Worm (Caenorhabditis elegans) whole organism, early embryonic: ENCODE data around the gene him-3.

Experiments used
- B0310.2 ChIP-seq: sonication (generic microtip); optimal IDR thresholded peaks from 2 replicates; lab custom pipeline; 2016; ENCODE audit warnings: mild to moderate bottlenecking, missing genetic modification characterization, missing compliant biosample characterization
- F13C5.2 ChIP-seq: sonication (generic microtip); optimal IDR thresholded peaks from 2 replicates; lab custom pipeline; 2017; ENCODE audit warnings: mild to moderate bottlenecking, missing genetic modification characterization, inconsistent platforms, missing compliant biosample characterization
- aly-1 ChIP-seq: sonication (generic microtip); optimal IDR thresholded peaks from 2 replicates; lab custom pipeline; 2016; ENCODE audit warnings: missing genetic modification characterization, missing compliant biosample characterization
- ama-1 ChIP-seq: fragments of 150-350 bp; optimal IDR thresholded peaks from 2 replicates; lab custom pipeline; 2014
- ceh-13 ChIP-seq: fragments of 200-800 bp; sonication (Bioruptor generic); optimal IDR thresholded peaks from 2 replicates; lab custom pipeline; 2018; ENCODE audit warnings: mild to moderate bottlenecking, missing genetic modification characterization, missing compliant biosample characterization
- ceh-36 ChIP-seq: sonication (generic microtip); optimal IDR thresholded peaks from 2 replicates; lab custom pipeline; 2016; ENCODE audit warnings: missing genetic modification characterization, inconsistent platforms, missing compliant biosample characterization
- ets-7 ChIP-seq: sonication (generic microtip); optimal IDR thresholded peaks from 2 replicates; lab custom pipeline; 2016; ENCODE audit warnings: missing genotype, missing genetic modification characterization, missing compliant biosample characterization
- flt-1 ChIP-seq: fragments of 200-800 bp; sonication (Bioruptor generic); IDR thresholded peaks from 2 replicates; pipeline ENCODE4 v1.3.6; 2022; ENCODE audit warnings: missing genetic modification characterization, missing compliant biosample characterization
- hmbx-1 ChIP-seq: sonication (generic microtip); optimal IDR thresholded peaks from 2 replicates; lab custom pipeline; 2016; ENCODE audit warnings: mild to moderate bottlenecking, missing genetic modification characterization, missing compliant biosample characterization
- hmg-4 ChIP-seq: fragments of 200-800 bp; sonication (Bioruptor generic); optimal IDR thresholded peaks from 2 replicates; lab custom pipeline; 2018; ENCODE audit warnings: mild to moderate bottlenecking, missing genetic modification characterization, missing compliant biosample characterization
- hnd-1 ChIP-seq: sonication (generic microtip); optimal IDR thresholded peaks from 2 replicates; lab custom pipeline; 2016; ENCODE audit warnings: missing genetic modification characterization, missing compliant biosample characterization
- pes-1 ChIP-seq: fragments of 200-800 bp; sonication (Bioruptor generic); IDR thresholded peaks from 2 replicates; pipeline ENCODE4 v1.3.6; 2022; ENCODE audit warnings: missing genetic modification reagents, missing genetic modification characterization, missing compliant biosample characterization
- scrt-1 ChIP-seq: fragments of 200-800 bp; sonication (Bioruptor generic); IDR thresholded peaks from 2 replicates; pipeline ENCODE4 v1.3.6; 2022; ENCODE audit warnings: missing genetic modification characterization, missing compliant biosample characterization
- sea-1 ChIP-seq: fragments of 200-800 bp; sonication (Bioruptor generic); conservative IDR thresholded peaks from 2 replicates; pipeline ENCODE4 v1.3.6; 2022; ENCODE audit warnings: missing genetic modification characterization, missing compliant biosample characterization
- tbx-11 ChIP-seq: fragments of 200-800 bp; sonication (Bioruptor generic); IDR thresholded peaks from 2 replicates; pipeline ENCODE4 v1.3.6; 2022; ENCODE audit warnings: missing genetic modification characterization, missing compliant biosample characterization
- tbx-37 ChIP-seq: fragments of 200-800 bp; sonication (Bioruptor generic); conservative IDR thresholded peaks from 2 replicates; pipeline ENCODE4 v1.3.6; 2022; ENCODE audit warnings: missing genetic modification reagents, missing genetic modification characterization, missing compliant biosample characterization
- tra-4 ChIP-seq: sonication (generic microtip); optimal IDR thresholded peaks from 2 replicates; lab custom pipeline; 2017; ENCODE audit warnings: missing genetic modification characterization, missing compliant biosample characterization

Gene him-3

ce11 chrIV:6971213-6971612 lies 6.1 kb upstream of the him-3 start, which contains the start of gene ZK381.62:
Gene ZK381.62, minus strand, starts transcription at chrIV:6971313.
- TF ChIP-seq flt-1 (no peak), ets-7 (tag; lab: Kevin White, UChicago) (no peak), B0310.2 (tag; lab: Kevin White, UChicago) (no peak), F13C5.2 (tag; lab: Kevin White, UChicago) (no peak), aly-1 (tag; lab: Kevin White, UChicago) (no peak), ama-1 (lab: Kevin White, UChicago) (no peak), pes-1 (GFP tag; lab: Robert Waterston, UW) (no peak), hmbx-1 (no peak), sea-1 (GFP tag; lab: Robert Waterston, UW) (no peak)

ce11 chrIV:6972427-6972826 lies 4.9 kb upstream of the him-3 start, which contains the start of gene nhr-249:
Gene nhr-249, minus strand, starts transcription at chrIV:6972527.
- TF ChIP-seq ets-7 (tag; lab: Kevin White, UChicago) (no peak), ama-1 (lab: Kevin White, UChicago) (no peak), hmbx-1 (no peak), hmg-4 (GFP tag; lab: Kevin White, UChicago) (no peak), scrt-1 (no peak), aly-1 (tag; lab: Kevin White, UChicago) (no peak), sea-1 (GFP tag; lab: Robert Waterston, UW) (no peak), tra-4 (tag; lab: Kevin White, UChicago) (no peak), hnd-1 (tag; lab: Kevin White, UChicago) (no peak), tbx-37 (no peak), flt-1 (no peak), pes-1 (GFP tag; lab: Robert Waterston, UW) (no peak), F13C5.2 (tag; lab: Kevin White, UChicago) (no peak), B0310.2 (tag; lab: Kevin White, UChicago) (no peak), ceh-36 (tag; lab: Kevin White, UChicago) (no peak), tbx-11 (GFP tag; lab: Robert Waterston, UW) (no peak), ceh-13 (GFP tag; lab: Kevin White, UChicago) (no peak)

DNA sequence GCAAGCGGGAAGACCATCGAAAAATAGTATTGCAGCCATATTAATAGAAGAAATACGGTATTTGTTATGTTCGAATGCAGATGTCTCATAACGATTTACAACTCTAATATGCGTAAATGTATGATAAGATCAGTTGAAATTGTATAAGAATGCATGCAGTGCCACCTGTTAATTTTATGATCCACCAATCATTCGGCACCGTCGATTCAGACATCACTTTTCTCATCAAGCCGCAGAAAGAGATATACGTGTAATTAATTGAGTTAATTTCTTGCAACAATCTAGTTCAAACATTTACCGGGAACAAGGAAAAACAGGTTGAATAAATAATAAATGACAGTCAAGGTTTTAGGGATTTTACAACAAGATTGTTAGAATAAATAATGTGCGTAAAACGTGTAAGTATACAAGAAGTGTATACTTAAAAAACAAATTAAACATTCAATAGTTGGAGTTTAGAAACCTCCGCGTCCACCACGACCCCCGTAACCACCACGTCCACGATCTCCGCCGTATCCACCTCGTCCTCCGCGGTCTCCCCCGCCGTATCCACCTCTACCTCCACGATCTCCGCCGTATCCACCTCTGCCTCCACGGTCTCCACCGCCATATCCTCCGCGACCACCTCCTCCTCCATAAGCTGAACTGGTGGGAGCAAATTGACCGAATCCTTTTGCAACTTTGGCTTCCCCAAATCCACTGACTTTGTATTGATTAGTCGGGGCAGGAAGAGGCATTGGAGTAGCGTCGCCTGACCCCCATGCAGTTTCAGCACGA lies 3.0 kb upstream of the him-3 start:
- no peak for TF ChIP-seq sea-1 (GFP tag; lab: Robert Waterston, UW)

DNA sequence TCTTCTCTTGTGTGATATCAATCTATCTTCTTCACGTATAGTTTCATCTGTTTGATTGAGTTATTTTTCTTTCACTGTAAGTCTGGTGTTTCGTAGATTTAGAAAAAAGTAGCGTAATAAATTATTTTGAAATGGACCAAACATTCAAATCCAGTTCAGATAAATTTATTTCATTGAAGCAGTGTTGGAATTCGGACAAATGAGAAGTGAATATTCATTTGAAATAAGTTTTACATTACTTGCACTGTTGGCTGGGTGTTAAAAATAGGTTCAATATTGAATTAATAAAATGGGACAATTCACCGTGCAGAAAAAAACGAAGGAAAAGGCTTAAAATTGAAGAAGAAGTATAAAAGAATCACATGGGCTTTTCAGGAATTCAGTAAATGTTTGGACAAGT lies 1.3 kb downstream of the him-3 start:
- TF ChIP-seq ceh-36 (tag; lab: Kevin White, UChicago) (no peak), tra-4 (tag; lab: Kevin White, UChicago) (no peak), aly-1 (tag; lab: Kevin White, UChicago) (no peak)

- TF ChIP-seq ceh-36 (tag; lab: Kevin White, UChicago), result peak; percentile 3
- TF ChIP-seq F13C5.2 (tag; lab: Kevin White, UChicago), result no peak
Measured at ce11 chrIV:6984449-6985380, 7.4 kb downstream of the him-3 start.

ce11 chrIV:6986835-6987234 lies 9.5 kb downstream of the him-3 start, which contains the start of gene prkl-1:
Gene prkl-1, minus strand, starts transcription at chrIV:6986935.
- TF ChIP-seq hnd-1 (tag; lab: Kevin White, UChicago) (no peak), tbx-11 (GFP tag; lab: Robert Waterston, UW) (no peak), B0310.2 (tag; lab: Kevin White, UChicago) (no peak), ets-7 (tag; lab: Kevin White, UChicago) (no peak), flt-1 (no peak), tra-4 (tag; lab: Kevin White, UChicago) (no peak), hmg-4 (GFP tag; lab: Kevin White, UChicago) (no peak), F13C5.2 (tag; lab: Kevin White, UChicago) (no peak), ceh-13 (GFP tag; lab: Kevin White, UChicago) (no peak), ama-1 (lab: Kevin White, UChicago) (no peak), pes-1 (GFP tag; lab: Robert Waterston, UW) (no peak), aly-1 (tag; lab: Kevin White, UChicago) (no peak), ceh-36 (tag; lab: Kevin White, UChicago) (no peak), scrt-1 (no peak), hmbx-1 (no peak), sea-1 (GFP tag; lab: Robert Waterston, UW) (no peak), tbx-37 (no peak)

DNA sequence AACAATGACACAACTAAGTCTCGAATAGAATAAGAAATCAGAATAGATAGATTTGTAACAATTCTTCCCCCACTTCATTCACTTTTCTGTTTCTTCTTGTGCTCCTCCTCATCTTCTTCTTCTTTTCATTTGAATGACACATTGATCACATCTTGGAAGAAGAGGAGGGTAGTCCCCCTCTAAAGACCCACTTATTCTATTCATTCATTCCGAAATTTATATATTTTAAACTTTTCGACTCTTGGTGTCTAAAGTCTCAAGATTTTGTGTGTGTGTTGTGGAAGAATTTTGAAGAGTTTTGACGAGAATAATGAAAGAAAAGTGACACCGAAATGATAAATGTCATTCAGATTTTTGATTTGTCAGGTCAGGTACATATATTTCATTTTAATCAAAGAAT lies 13.8 kb downstream of the him-3 start:
- TF ChIP-seq scrt-1 (no peak), aly-1 (tag; lab: Kevin White, UChicago) (no peak), hmg-4 (GFP tag; lab: Kevin White, UChicago) (no peak), ceh-36 (tag; lab: Kevin White, UChicago) (no peak), sea-1 (GFP tag; lab: Robert Waterston, UW) (no peak), F13C5.2 (tag; lab: Kevin White, UChicago) (no peak), ets-7 (tag; lab: Kevin White, UChicago) (no peak)
